Worm (Caenorhabditis elegans): ENCODE data around the gene sri-29.
A peak's percentile ranks its signal among the peaks of the same experiment; 100 is the strongest.

Gene sri-29

ce11 chrII:3052843-3053242 is 8.7 kb downstream of the sri-29 start:
- peak; percentile 55; the same call in 1 of the 2 replicates for TF ChIP-seq zfh-2 (GFP tag; conservative IDR thresholded peaks at IDR 0.05)
- no peak for TF ChIP-seq ekl-4 (GFP tag; IDR thresholded peaks at IDR 0.05)
- no peak for TF ChIP-seq T26A5.8 (tag; optimal IDR thresholded peaks at IDR 0.05)

- TF ChIP-seq Y67H2A.10 (GFP tag; conservative IDR thresholded peaks at IDR 0.05) (no peak), nfya-2 (GFP tag; IDR thresholded peaks at IDR 0.05) (no peak)
These were observed 9.6 kb downstream of the sri-29 start for ce11 chrII:3053689-3054088.

ce11 chrII:3054221-3054620 is 10.1 kb downstream of the sri-29 start, which contains the start of gene lido-13:
Gene lido-13, minus strand, starts transcription at chrII:3054321.
- TF ChIP-seq madf-6 (GFP tag; IDR thresholded peaks at IDR 0.05) (peak; percentile 38; the same call in 1 of the 2 replicates), nfyb-1 (GFP tag; IDR thresholded peaks at IDR 0.05) (no peak), F57C9.4 (tag; optimal IDR thresholded peaks at IDR 0.05) (no peak)

DNA sequence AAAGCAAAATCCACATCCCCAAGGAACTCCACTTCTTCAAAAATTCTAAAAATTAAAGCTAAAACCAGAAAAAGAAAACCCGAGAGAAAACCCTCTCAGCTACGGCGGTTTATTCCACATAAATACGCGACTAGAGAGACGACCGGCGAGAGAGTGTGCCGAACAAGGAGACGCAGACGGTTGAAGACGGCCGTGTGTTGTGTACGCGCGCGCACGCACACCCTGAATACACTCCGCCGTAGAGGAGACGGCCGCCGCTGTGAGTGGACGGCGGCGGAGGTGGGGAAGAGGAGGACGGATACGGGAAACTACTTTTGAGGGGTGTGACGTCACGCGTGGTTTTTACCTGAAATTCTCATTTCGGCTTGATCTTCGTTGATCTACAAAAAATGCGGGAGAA is 10.5 kb downstream of the sri-29 start:
- no peak for TF ChIP-seq aptf-2 (GFP tag; conservative IDR thresholded peaks at IDR 0.05)
- TF ChIP-seq tbp1 (GFP tag; optimal IDR thresholded peaks at IDR 0.05) = no peak
- 0 out of 2 replicates have a peak, but pooled peaks have one; percentile 49 for TF ChIP-seq cebp-2 (GFP tag; IDR thresholded peaks at IDR 0.05)
- 0 out of 2 replicates have a peak, but pooled peaks have one; percentile 41 for TF ChIP-seq hsf-1 (GFP tag; IDR thresholded peaks at IDR 0.05)
- peak; percentile 53; the same call in 1 of the 2 replicates for TF ChIP-seq egrh-3 (GFP tag; IDR thresholded peaks at IDR 0.05)
- TF ChIP-seq madf-6 (GFP tag; IDR thresholded peaks at IDR 0.05) = 0 out of 2 replicates have a peak, but pooled peaks have one; percentile 0
- TF ChIP-seq mcd-1 (GFP tag; IDR thresholded peaks at IDR 0.05) = 0 out of 2 replicates have a peak, but pooled peaks have one; percentile 8
- TF ChIP-seq hmg-1.2 (GFP tag; IDR thresholded peaks at IDR 0.05) = peak; percentile 96
- TF ChIP-seq tlf-1 (GFP tag; optimal IDR thresholded peaks at IDR 0.05) = no peak
- peak; percentile 89 for TF ChIP-seq zfh-2 (GFP tag; conservative IDR thresholded peaks at IDR 0.05)

ce11 chrII:3055531-3055930 is 11.4 kb downstream of the sri-29 start:
- TF ChIP-seq ZK185.1 (tag; optimal IDR thresholded peaks at IDR 0.05; ENCODE audit: poor library complexity, severe bottlenecking) (no peak), B0336.3 (GFP tag; IDR thresholded peaks at IDR 0.05) (no peak), snpc-1.3 (tag; optimal IDR thresholded peaks at IDR 0.05; ENCODE audit: insufficient read depth) (no peak), lsl-1 (GFP tag; optimal IDR thresholded peaks at IDR 0.05) (no peak), attf-5 (GFP tag; optimal IDR thresholded peaks at IDR 0.05) (peak; percentile 23), Y79H2A.3 (GFP tag; conservative IDR thresholded peaks at IDR 0.05) (no peak), chd-7 (tag; optimal IDR thresholded peaks at IDR 0.05) (no peak), B0261.1 (tag; optimal IDR thresholded peaks at IDR 0.05) (no peak), hmg-1.2 (GFP tag; IDR thresholded peaks at IDR 0.05) (peak; percentile 33; the same call in 1 of the 2 replicates), cebp-1 (GFP tag; IDR thresholded peaks at IDR 0.05) (no peak), cebp-1 (tag; optimal IDR thresholded peaks at IDR 0.05) (peak; percentile 52), nhr-80 (tag; optimal IDR thresholded peaks at IDR 0.05) (peak; percentile 20), lin-54 (GFP tag; optimal IDR thresholded peaks at IDR 0.05) (no peak), madf-6 (GFP tag; IDR thresholded peaks at IDR 0.05) (no peak), nhr-120 (GFP tag; IDR thresholded peaks at IDR 0.05) (no peak), ceh-27 (GFP tag; optimal IDR thresholded peaks at IDR 0.05) (peak; percentile 18), ztf-22 (GFP tag; optimal IDR thresholded peaks at IDR 0.05) (no peak), let-526 (GFP tag; IDR thresholded peaks at IDR 0.05) (no peak), mel-28 (tag; optimal IDR thresholded peaks at IDR 0.05; ENCODE audit: borderline replicate concordance) (no peak), snpc-3.4 (tag; optimal IDR thresholded peaks at IDR 0.05) (no peak), athp-1 (tag; optimal IDR thresholded peaks at IDR 0.05) (no peak), egl-18 (GFP tag; IDR thresholded peaks at IDR 0.05) (0 out of 2 replicates have a peak, but pooled peaks have one; percentile 29), madf-8 (GFP tag; conservative IDR thresholded peaks at IDR 0.05) (0 out of 2 replicates have a peak, but pooled peaks have one; percentile 21), nhr-179 (tag; optimal IDR thresholded peaks at IDR 0.05) (no peak), mcd-1 (GFP tag; IDR thresholded peaks at IDR 0.05) (peak; percentile 37; the same call in 1 of the 2 replicates), rcor-1 (GFP tag; IDR thresholded peaks at IDR 0.05) (no peak), egrh-3 (GFP tag; IDR thresholded peaks at IDR 0.05) (peak; percentile 89), lag-1 (GFP tag; IDR thresholded peaks at IDR 0.05) (0 out of 2 replicates have a peak, but pooled peaks have one; percentile 19), gei-17 (GFP tag; optimal IDR thresholded peaks at IDR 0.05) (no peak)
